Worm (Caenorhabditis elegans): ENCODE results near the gene F54D12.7.

The F54D12.7 gene

DNA sequence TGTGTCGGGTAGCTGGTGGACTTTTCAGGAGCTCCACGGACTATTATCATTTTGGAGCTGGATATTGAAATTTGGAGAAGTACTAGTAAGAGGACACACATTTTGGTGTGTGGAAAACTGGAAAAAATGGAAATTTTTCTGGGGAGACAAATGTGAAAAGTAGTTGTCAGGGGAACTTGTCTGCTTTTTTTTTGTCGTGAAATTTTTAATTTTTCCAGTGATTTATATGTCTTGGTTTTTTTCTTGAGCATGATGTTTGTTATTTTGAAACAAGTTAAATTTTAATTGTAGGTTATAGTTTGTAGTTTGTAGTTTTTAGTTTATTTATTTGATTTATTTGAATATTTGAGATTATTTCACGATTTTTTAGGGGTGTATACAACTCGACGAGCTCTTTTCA is at the start of gene F54D12.7:
Gene F54D12.7, minus strand, starts transcription at position 101 of the 400 bp plus-strand sequence.
- TF ChIP-seq unc-62 (GFP tag; optimal IDR thresholded peaks at IDR 0.05): no peak

DNA sequence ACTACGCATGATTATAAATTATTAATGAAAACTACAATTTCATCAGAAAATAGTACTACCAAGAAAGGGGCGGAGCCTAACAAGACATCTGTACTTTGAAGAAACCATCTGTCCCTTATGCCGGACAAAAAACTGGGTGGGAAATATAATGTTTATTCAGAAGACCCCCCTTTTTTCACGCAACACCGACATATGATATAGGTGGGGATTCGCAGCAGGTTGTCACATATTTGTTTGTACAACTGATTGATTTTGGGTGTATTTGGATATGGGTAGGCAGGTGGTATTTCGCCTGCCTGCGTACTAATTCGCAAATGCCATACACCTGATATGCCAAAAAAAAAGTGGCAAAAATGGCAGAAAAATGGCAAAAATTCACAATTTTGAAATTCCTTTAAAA is 38.5 kb upstream of the F54D12.7 start, which contains the start of gene Y51H7C.10:
Gene Y51H7C.10, minus strand, starts transcription at position 101 of the 400 bp plus-strand sequence.
- no peak for TF ChIP-seq unc-62 (GFP tag; optimal IDR thresholded peaks at IDR 0.05)

DNA sequence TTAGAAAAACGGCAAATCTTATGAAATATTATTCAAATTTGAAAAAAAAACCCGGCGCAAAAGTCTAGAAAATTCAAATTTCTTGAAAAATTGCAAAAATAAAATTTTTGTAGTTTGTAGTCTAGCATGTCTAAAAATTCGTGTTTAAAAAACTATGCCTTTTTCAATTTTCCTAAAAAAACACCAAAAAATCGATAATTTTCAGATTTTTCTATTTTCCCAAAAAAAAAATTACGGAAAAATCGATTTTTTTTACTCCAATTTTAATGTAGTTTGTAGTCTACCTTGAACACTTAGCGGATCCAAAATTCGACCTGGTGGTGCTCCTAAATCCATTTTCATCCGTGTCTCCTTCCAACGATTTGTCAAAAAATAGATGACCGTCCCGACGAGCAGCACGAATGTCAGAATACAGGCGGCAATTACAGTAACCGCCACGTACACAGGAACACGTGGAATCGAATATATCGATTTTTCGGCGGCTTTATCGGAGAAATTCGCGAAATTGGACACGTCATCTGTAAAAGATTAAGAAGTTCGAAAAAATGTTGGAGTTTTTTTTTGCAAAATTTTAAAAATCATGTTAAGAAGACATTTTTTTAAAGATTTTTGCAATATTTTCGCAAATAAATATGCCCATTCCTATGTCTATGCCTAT is 35.8 kb upstream of the F54D12.7 start:
- no peak for TF ChIP-seq unc-62 (GFP tag; optimal IDR thresholded peaks at IDR 0.05)

DNA sequence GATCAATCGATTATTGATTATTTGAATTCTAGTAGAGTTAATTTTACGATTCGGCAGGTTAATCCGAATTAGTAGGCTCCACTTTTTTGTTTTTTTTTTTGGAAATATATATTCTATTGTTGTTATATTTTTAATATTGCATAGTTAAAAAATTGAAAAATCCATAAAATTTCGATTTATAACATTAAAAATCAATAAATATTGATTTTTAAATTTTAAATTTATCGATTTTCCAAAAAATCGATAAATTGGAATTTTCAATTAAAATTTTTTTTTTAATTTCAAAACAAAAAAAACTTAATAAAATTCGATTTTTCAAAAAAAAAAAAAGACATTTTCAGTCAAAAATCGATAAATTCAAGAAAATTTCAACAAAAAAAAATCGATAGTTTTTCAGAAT is 34.8 kb upstream of the F54D12.7 start:
- no peak for TF ChIP-seq unc-62 (GFP tag; optimal IDR thresholded peaks at IDR 0.05)

DNA sequence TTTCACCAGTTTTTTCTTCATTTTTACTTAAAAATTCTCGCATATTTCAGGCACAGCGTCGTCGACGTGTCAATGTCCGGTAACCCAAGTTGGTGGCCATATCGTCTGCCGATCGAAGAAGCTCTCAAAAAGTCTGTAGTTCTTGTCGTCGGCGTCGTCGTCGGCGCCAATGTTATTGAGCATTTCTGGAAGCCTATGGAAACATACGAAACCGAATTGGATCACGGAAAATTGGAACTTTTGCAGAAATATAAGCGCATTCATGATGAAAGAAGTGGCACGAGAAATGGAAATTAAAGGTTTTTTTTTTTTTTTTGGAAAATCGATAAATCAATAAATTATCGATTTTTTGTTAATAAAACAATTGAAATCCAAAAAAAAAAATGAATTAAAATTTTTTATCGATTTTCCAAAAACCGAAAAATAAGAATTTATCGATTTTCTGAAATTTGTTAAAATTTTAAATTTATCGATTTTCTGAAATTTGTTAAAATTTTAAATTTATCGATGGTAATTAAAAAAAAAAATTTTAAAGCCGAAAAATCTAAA is 27.3 kb upstream of the F54D12.7 start, which contains the start of gene alkb-1:
Gene alkb-1, plus strand, starts transcription at position 51 of the 549 bp plus-strand sequence.
- no peak for TF ChIP-seq unc-62 (GFP tag; optimal IDR thresholded peaks at IDR 0.05)

DNA sequence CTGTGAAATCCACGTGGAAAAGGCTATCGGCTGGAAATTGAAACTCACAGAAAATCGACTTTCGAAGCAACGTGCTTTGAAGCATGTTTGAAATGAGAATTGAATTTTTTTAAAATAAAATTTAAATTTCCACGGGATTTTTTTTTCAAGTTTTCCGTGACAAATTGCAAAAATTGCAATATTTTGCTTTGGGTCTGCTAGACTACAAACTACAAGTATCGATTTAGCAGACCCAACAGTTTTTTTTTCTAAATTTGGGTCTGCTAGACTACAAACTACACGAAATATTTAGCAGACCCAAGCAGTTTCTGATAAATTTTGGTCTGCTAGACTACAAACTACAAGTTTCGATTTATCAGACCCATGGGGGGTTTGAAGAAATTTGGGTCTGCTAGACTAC is 26.2 kb upstream of the F54D12.7 start, which contains the start of gene Y51H7C.9:
Gene Y51H7C.9, minus strand, starts transcription at position 101 of the 400 bp plus-strand sequence.
- TF ChIP-seq unc-62 (GFP tag; optimal IDR thresholded peaks at IDR 0.05): no peak

DNA sequence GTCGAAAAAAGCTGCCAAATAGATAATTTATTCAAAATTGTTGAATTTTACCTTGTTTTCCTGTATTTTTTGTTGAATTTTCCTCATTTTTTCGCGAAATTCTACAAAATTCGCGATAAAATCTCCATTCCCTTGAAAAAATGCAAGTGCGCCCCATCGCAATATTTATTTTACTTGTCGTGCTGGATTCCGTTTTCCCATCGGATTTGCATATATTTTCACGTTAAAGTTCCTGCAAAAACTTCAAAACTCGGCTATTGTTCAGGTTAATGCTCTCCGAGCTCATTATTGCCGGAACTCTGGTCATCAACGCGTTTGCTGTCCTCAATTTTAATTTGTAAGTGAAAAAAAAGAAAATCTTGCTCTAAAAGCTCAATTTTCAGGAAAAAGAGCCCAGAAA is 17.9 kb upstream of the F54D12.7 start, which contains the start of the genes Y51H7C.41 and cogc-4:
Gene Y51H7C.41, plus strand, starts transcription at position 266 of the 400 bp plus-strand sequence.
Gene cogc-4, plus strand, starts transcription at position 386 of the 400 bp plus-strand sequence.
- TF ChIP-seq unc-62 (GFP tag; optimal IDR thresholded peaks at IDR 0.05): no peak

DNA sequence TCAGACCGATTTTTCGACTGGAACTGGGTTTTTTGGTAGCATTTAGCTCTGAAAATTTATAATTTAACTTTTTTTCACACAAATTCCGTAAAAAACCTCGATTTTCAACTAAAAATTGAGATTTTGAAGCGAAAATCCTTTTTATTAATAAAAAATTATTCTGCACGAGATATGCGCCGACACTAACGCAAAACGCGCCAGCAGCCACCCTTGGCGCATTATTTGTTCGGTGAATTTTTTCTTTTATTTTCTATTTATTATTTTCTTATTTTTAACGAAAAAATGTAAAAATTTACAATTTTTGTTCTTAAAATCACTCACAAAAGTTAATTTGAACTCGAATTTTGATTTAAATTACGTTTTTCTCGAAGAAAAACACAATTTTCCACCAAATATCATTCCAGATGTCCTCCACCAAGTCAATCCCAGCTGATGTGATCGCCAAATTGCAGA is 17.0 kb upstream of the F54D12.7 start, which contains the start of gene Y51H7C.7:
Gene Y51H7C.7, plus strand, starts transcription at position 403 of the 453 bp plus-strand sequence.
- no peak for TF ChIP-seq unc-62 (GFP tag; optimal IDR thresholded peaks at IDR 0.05)

DNA sequence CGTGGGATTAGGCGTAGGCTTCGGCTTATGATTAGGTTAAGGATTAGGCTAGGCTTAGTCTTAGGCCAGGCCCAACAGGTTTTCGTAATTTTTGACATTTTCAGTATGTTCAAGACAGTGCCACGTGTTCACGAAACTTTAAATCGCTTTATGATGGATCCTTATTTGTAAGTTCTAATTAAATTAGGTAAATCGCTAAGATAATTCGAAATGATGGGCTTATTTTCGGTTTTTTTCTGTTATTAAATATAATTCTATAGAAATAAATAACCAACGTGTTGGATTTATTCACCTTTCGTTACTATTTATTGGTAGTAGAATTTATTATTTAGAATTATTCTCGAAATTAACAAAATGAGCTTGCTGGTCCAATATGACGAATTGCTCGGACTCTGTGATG is 16.3 kb upstream of the F54D12.7 start, which contains the start of gene Y51H7C.8:
Gene Y51H7C.8, plus strand, starts transcription at position 301 of the 400 bp plus-strand sequence.
- no peak for TF ChIP-seq unc-62 (GFP tag; optimal IDR thresholded peaks at IDR 0.05)

DNA sequence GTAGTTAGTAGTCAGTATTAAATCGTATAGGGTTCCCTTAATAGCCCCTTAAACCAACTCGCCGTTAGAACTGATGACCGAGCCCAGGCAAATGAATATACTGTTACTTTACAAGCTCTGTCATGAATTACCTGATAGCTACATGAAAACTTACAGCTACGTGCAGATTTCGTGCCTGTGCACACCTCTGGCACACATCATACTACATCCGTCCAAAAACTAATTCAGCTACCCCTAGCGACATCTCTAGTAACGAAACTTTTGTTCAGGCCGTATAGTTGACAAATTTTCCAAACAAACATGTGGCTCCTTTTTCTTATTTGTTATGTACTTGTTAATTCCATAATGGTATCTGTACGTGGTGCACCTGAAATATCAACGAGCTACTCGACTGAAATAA is 14.9 kb upstream of the F54D12.7 start, which contains the start of gene F54D12.1:
Gene F54D12.1, plus strand, starts transcription at position 301 of the 400 bp plus-strand sequence.
- no peak for TF ChIP-seq unc-62 (GFP tag; optimal IDR thresholded peaks at IDR 0.05)

DNA sequence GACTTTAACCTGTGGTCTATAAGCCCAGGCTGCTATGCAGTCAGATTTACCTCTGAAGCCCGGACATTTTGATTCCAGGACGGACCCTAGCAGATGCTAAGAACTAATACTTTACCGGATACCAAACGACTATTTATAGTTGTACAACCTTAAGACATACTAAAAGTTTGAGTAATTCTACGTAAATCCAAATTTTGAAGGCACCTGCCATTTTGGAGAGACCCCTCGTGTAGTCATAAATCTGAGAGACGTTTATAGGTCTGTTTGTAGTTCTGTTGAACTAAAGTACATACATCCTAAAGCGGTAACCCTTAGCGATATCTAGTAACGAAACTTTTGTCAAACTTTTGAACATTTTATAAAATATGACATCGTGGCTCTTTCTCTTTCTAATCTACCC is 13.2 kb upstream of the F54D12.7 start, which contains the start of gene F54D12.2:
Gene F54D12.2, plus strand, starts transcription at position 301 of the 400 bp plus-strand sequence.
- no peak for TF ChIP-seq unc-62 (GFP tag; optimal IDR thresholded peaks at IDR 0.05)

DNA sequence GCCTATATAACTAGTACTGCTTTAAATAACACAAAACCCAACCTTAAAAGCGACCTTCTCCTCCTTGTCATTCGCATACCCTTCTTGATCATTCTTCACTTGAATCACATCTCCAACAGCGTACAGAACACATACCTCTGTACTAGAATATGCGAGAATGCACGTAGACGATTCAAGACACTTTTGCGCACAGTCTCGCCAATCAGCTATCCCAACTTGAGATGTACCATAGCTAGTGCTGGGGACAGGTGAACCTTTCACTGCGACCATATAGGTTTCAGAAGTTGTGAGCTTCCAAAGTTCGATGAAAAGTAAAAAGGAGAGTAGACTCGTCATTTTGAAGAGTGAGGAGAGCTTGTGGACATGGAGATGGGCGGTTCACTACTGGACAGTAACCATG is 12.5 kb upstream of the F54D12.7 start, which contains the start of gene F54D12.8:
Gene F54D12.8, minus strand, starts transcription at position 336 of the 400 bp plus-strand sequence.
- TF ChIP-seq unc-62 (GFP tag; optimal IDR thresholded peaks at IDR 0.05): no peak

DNA sequence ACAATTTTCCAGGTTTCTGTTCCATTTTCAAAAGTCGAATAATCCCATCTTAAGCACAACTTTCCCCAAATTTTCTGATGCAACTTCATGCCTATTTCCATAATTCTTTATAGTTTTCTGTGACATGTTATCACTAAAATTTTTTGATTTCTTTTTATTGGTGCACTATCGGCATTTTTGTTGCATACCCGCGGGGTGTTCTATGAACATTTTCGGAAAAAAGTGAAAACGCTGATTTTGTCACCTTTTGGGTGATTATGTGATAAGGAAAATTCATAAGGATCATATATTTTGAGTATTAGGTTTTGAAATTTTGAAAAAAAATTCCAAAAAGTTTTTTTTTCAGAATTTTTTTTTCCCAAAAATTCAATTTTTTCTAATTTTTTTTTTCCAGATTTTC is 1.3 kb upstream of the F54D12.7 start, which contains the start of gene aat-7:
Gene aat-7, plus strand, starts transcription at position 393 of the 400 bp plus-strand sequence.
- TF ChIP-seq unc-62 (GFP tag; optimal IDR thresholded peaks at IDR 0.05): no peak

DNA sequence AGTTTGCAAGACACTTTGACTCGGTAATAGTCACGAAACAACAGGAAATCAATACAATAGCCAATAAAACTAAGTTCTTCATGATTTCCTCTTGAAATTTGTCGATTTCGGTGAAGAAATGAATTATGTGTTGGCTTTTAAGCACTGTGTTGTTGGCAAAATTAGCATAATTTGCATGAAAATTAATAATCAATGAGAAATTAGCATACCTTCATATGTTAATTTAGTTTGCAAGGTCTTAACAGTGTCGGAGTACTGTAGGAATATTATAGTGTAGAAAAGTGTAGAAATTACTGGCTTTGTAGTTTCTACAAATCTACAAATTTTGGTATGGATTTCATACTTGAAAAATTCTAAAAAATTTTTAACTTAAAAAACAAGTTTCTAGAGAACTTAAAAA is 3.6 kb downstream of the F54D12.7 start, which contains the start of gene F54D12.9:
Gene F54D12.9, minus strand, starts transcription at position 101 of the 400 bp plus-strand sequence.
- no peak for TF ChIP-seq unc-62 (GFP tag; optimal IDR thresholded peaks at IDR 0.05)

DNA sequence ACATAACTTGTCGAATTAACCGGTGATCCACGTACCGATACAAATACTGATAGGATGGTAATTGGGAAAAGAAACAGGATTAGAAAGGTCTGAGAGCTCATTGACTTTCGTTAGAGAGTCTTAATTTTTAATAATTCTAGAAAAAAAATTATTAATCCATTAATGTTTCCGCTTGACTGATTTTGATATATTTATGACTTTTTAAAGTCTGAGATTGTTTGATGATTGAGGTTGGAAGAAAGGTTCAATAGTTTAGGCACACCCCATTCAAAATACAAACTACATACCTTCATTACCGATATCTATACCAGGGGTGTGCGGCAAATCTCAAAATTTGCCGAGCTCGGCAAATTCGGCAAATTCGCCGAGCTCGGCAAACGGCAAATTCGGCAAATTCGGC is 6.9 kb downstream of the F54D12.7 start, which contains the start of gene F54D12.10:
Gene F54D12.10, minus strand, starts transcription at position 101 of the 400 bp plus-strand sequence.
- TF ChIP-seq unc-62 (GFP tag; optimal IDR thresholded peaks at IDR 0.05): no peak

DNA sequence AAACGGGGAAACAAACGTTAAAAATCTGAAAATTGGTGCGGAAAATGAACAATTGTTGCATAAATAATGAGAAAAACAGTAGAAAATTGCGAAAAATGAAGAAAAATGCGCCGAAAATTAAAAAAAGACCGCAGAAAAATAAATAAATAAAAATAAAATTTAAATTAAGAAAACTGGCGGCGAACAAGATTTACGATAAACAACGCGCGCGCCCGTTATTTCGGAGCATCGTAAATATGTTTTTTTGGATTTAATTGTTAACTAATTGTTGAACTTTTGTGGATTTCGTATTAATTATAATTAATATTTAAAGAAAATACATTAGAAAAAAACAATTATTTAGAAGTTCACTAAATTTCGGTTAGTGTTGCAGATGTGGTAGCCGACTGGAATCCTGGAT is 8.4 kb downstream of the F54D12.7 start:
- TF ChIP-seq unc-62 (GFP tag; optimal IDR thresholded peaks at IDR 0.05): no peak

Data from whole organism, dauer.